Fruit fly (Drosophila melanogaster): ENCODE results near the gene CG13083.

DNA sequence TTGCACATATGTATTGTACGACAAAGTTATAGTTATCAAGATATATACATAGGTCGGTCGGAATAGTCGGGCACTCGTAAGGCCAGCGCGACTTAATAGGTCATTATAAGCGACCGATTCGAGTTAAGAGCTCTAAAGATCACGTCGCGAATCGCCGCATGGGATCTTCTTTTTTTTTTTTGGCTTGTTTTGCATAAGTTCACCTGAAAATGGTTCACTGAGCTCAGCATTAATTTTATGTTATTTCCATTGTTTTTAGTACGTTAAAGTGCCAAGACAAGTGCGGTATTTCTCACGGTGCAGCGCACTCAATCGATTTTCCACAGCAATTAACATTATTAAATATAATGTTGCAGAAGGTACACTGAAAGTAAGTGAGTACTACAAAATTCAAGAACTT, 46.0 kb upstream of the CG13083 start:
- TF ChIP-seq Sp1 (GFP tag; optimal IDR thresholded peaks at IDR 0.05) (no peak), h (GFP tag; optimal IDR thresholded peaks at IDR 0.05) (no peak)

All from whole organism, wandering third instar larva.